Worm (Caenorhabditis elegans) whole organism, late embryonic: ENCODE data around the gene ugt-44.

Experiments
- C38D4.7 ChIP-seq: fragments of 200-800 bp; sonication (Bioruptor generic); optimal IDR thresholded peaks from 2 replicates; lab custom pipeline; 2018; ENCODE audit warnings: mild to moderate bottlenecking, missing genetic modification characterization, moderate library complexity, missing compliant biosample characterization
- F13H6.1 ChIP-seq: sonication (generic microtip); optimal IDR thresholded peaks from 2 replicates; lab custom pipeline; 2016; ENCODE audit warnings: missing genetic modification characterization, missing compliant biosample characterization
- K02D7.2 ChIP-seq: sonication (generic microtip); optimal IDR thresholded peaks from 2 replicates; lab custom pipeline; 2017; ENCODE audit warnings: mild to moderate bottlenecking, missing genetic modification characterization, missing compliant biosample characterization
- T23F11.4 ChIP-seq: fragments of 200-800 bp; sonication (Bioruptor generic); optimal IDR thresholded peaks from 2 replicates; lab custom pipeline; 2018; ENCODE audit warnings: mild to moderate bottlenecking, missing genetic modification characterization, missing compliant biosample characterization
- Y22D7AL.16 ChIP-seq: sonication (generic microtip); optimal IDR thresholded peaks from 2 replicates; lab custom pipeline; 2016; ENCODE audit warnings: missing genetic modification characterization, missing compliant biosample characterization
- ahr-1 ChIP-seq: sonication (generic microtip); optimal IDR thresholded peaks from 2 replicates; lab custom pipeline; 2016; ENCODE audit warnings: missing genetic modification characterization, missing compliant biosample characterization
- ama-1 ChIP-seq: fragments of 150-350 bp; optimal IDR thresholded peaks from 2 replicates; lab custom pipeline; 2014
- ceh-14 ChIP-seq: sonication (generic microtip); optimal IDR thresholded peaks from 2 replicates; lab custom pipeline; 2016; ENCODE audit warnings: missing genotype, missing genetic modification characterization, missing compliant biosample characterization
- ceh-19 ChIP-seq: fragments of 200-800 bp; sonication (Bioruptor generic); optimal IDR thresholded peaks from 2 replicates; lab custom pipeline; 2018; ENCODE audit warnings: mild to moderate bottlenecking, missing genetic modification characterization, missing compliant biosample characterization
- ceh-2 ChIP-seq: sonication (generic microtip); optimal IDR thresholded peaks from 2 replicates; lab custom pipeline; 2016; ENCODE audit warnings: missing genotype, missing genetic modification characterization, missing compliant biosample characterization
- ceh-22 ChIP-seq: sonication (generic microtip); optimal IDR thresholded peaks from 2 replicates; lab custom pipeline; 2017; ENCODE audit warnings: missing biosample characterization, missing genetic modification characterization
- ceh-24 ChIP-seq: sonication (generic microtip); optimal IDR thresholded peaks from 2 replicates; lab custom pipeline; 2016; ENCODE audit warnings: mild to moderate bottlenecking, missing genetic modification characterization, missing compliant biosample characterization
- ceh-30 ChIP-seq: fragments of 150-350 bp; optimal IDR thresholded peaks from 2 replicates; lab custom pipeline; 2014; ENCODE audit warnings: missing biosample characterization, missing genetic modification characterization
- ceh-31 ChIP-seq: sonication (generic microtip); optimal IDR thresholded peaks from 2 replicates; lab custom pipeline; 2016; ENCODE audit warnings: missing genetic modification characterization, missing compliant biosample characterization
- ceh-45 ChIP-seq: fragments of 200-800 bp; sonication (Bioruptor generic); IDR thresholded peaks from 2 replicates; pipeline ENCODE4 v1.3.6; 2022; ENCODE audit warnings: missing genetic modification reagents, missing genetic modification characterization, missing compliant biosample characterization
- ceh-6 ChIP-seq: fragments of 200-800 bp; sonication (Bioruptor generic); optimal IDR thresholded peaks from 2 replicates; lab custom pipeline; 2018; ENCODE audit warnings: mild to moderate bottlenecking, missing genetic modification characterization, missing compliant biosample characterization
- ceh-9 ChIP-seq: sonication (generic microtip); optimal IDR thresholded peaks from 2 replicates; lab custom pipeline; 2016; ENCODE audit warnings: mild to moderate bottlenecking, missing genetic modification characterization, inconsistent platforms, missing compliant biosample characterization
- che-1 ChIP-seq: sonication (generic microtip); optimal IDR thresholded peaks from 2 replicates; lab custom pipeline; 2016; ENCODE audit warnings: mild to moderate bottlenecking, missing genetic modification characterization, missing compliant biosample characterization
- dmd-4 ChIP-seq: sonication (generic microtip); optimal IDR thresholded peaks from 2 replicates; lab custom pipeline; 2016; ENCODE audit warnings: borderline replicate concordance, missing genetic modification characterization, missing compliant biosample characterization
- dve-1 ChIP-seq: sonication (generic microtip); optimal IDR thresholded peaks from 2 replicates; lab custom pipeline; 2017; ENCODE audit warnings: antibody characterized with exemption, mild to moderate bottlenecking, missing genetic modification characterization, missing compliant biosample characterization
- elt-2 ChIP-seq: sonication (generic microtip); optimal IDR thresholded peaks from 2 replicates; lab custom pipeline; 2016; ENCODE audit warnings: missing genetic modification reagents, missing genetic modification characterization, missing compliant biosample characterization
- eyg-1 ChIP-seq: sonication (generic microtip); optimal IDR thresholded peaks from 2 replicates; lab custom pipeline; 2016; ENCODE audit warnings: missing genotype, missing genetic modification characterization, missing compliant biosample characterization
- gmeb-2 ChIP-seq: sonication (generic microtip); optimal IDR thresholded peaks from 2 replicates; lab custom pipeline; 2016; ENCODE audit warnings: missing genetic modification characterization, inconsistent platforms, missing compliant biosample characterization
- hlh-30 ChIP-seq: sonication (generic microtip); optimal IDR thresholded peaks from 2 replicates; lab custom pipeline; 2017; ENCODE audit warnings: antibody characterized with exemption, missing genetic modification characterization, missing compliant biosample characterization; ENCODE audit not compliant: insufficient read depth
- hlh-6 ChIP-seq: sonication (generic microtip); optimal IDR thresholded peaks from 2 replicates; lab custom pipeline; 2016; ENCODE audit warnings: missing genotype, missing genetic modification characterization, missing compliant biosample characterization
- hlh-8 ChIP-seq: sonication (generic microtip); optimal IDR thresholded peaks from 2 replicates; lab custom pipeline; 2016; ENCODE audit warnings: missing genotype, missing genetic modification characterization, missing compliant biosample characterization
- lim-6 ChIP-seq: sonication (generic microtip); optimal IDR thresholded peaks from 2 replicates; lab custom pipeline; 2016; ENCODE audit warnings: missing genetic modification characterization, missing compliant biosample characterization
- lin-11 ChIP-seq: fragments of 200-800 bp; sonication (Bioruptor generic); optimal IDR thresholded peaks from 2 replicates; lab custom pipeline; 2018; ENCODE audit warnings: mild to moderate bottlenecking, missing genetic modification characterization, missing compliant biosample characterization
- madf-2 ChIP-seq: sonication (generic microtip); optimal IDR thresholded peaks from 2 replicates; lab custom pipeline; 2017; ENCODE audit warnings: missing genetic modification characterization, missing compliant biosample characterization
- nfya-1 ChIP-seq: sonication (generic microtip); optimal IDR thresholded peaks from 2 replicates; lab custom pipeline; 2017; ENCODE audit warnings: missing genetic modification characterization, mild to moderate bottlenecking, missing compliant biosample characterization, antibody characterized with exemption, moderate library complexity
- odd-2 ChIP-seq: sonication (generic microtip); optimal IDR thresholded peaks from 2 replicates; lab custom pipeline; 2017; ENCODE audit warnings: antibody characterized with exemption, mild to moderate bottlenecking, missing genetic modification characterization, missing compliant biosample characterization
- pag-3 ChIP-seq: sonication (generic microtip); optimal IDR thresholded peaks from 2 replicates; lab custom pipeline; 2016; ENCODE audit warnings: missing compliant biosample characterization, missing genetic modification characterization, borderline replicate concordance
- pha-2 ChIP-seq: sonication (generic microtip); optimal IDR thresholded peaks from 2 replicates; lab custom pipeline; 2017; ENCODE audit warnings: mild to moderate bottlenecking, missing genetic modification characterization, missing compliant biosample characterization
- pha-4 ChIP-seq: fragments of 150-350 bp; optimal IDR thresholded peaks from 2 replicates; lab custom pipeline; 2018; ENCODE audit warnings: missing biosample characterization, missing genetic modification reagents, missing genetic modification characterization
- ref-2 ChIP-seq: sonication (generic microtip); optimal IDR thresholded peaks from 2 replicates; lab custom pipeline; 2016; ENCODE audit warnings: missing genetic modification characterization, missing compliant biosample characterization
- rnt-1 ChIP-seq: sonication (generic microtip); optimal IDR thresholded peaks from 2 replicates; lab custom pipeline; 2016; ENCODE audit warnings: missing genetic modification characterization, missing compliant biosample characterization
- syd-9 ChIP-seq: sonication (generic microtip); optimal IDR thresholded peaks from 2 replicates; lab custom pipeline; 2016; ENCODE audit warnings: mild to moderate bottlenecking, missing genetic modification characterization, moderate library complexity, missing compliant biosample characterization
- ttx-3 ChIP-seq: sonication (generic microtip); optimal IDR thresholded peaks from 2 replicates; lab custom pipeline; 2016; ENCODE audit warnings: missing genetic modification reagents, missing genetic modification characterization, missing compliant biosample characterization
- unc-42 ChIP-seq: sonication (generic microtip); optimal IDR thresholded peaks from 2 replicates; lab custom pipeline; 2016; ENCODE audit warnings: missing genotype, missing genetic modification characterization, missing compliant biosample characterization
- unc-55 ChIP-seq: sonication (generic microtip); optimal IDR thresholded peaks from 2 replicates; lab custom pipeline; 2017; ENCODE audit warnings: missing biosample characterization, missing genetic modification reagents, missing genetic modification characterization
- unc-86 ChIP-seq: sonication (generic microtip); optimal IDR thresholded peaks from 2 replicates; lab custom pipeline; 2016; ENCODE audit warnings: missing genetic modification characterization, missing compliant biosample characterization
- ztf-16 ChIP-seq: sonication (generic microtip); optimal IDR thresholded peaks from 2 replicates; lab custom pipeline; 2017; ENCODE audit warnings: missing genetic modification characterization, missing compliant biosample characterization

Gene ugt-44

DNA sequence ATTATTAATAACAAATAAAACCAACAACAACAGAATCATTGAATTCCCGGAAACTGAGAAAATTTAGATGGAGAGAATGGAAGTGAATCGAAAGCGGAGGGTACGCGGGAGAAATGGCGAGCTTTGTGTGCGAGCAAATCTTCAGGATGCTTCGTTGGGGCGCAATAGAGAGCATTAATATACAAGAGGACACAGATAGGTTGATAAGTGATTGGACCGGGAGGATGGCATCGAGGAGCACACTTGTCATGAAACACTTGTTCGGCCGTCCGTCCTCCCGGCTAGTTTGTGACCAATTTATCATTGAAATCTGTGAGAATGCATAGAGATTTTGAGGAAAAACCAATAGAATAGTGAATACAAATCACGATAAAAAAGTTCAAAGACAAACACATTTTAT is 47.3 kb upstream of the ugt-44 start:
- TF ChIP-seq nfya-1 (tag; lab: Kevin White, UChicago), result peak; percentile 9
- TF ChIP-seq rnt-1 (tag; lab: Kevin White, UChicago), result peak; percentile 12
- no peak for TF ChIP-seq ceh-31

DNA sequence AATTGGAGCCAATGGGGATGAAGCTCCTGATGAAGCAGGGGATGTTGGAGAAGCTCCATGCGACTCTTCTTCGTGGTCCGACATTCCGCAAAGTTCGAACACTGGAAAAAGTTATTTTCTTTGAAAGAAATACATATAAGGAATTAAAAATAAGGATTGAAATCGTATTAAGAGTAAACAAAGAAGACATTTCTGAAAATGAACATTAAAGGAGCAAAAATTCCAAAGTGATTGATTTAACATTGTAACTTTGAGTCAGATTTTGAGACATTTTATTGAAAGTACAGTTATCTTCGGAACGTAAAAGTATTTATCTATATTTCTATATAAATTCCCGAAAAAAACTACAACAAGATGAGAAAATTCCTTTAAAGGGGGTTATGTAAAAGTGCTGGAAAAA is 45.0 kb upstream of the ugt-44 start, which contains the start of gene F13B12.1:
TSS of gene F13B12.1 (minus strand) at position 101 of the 400 bp plus-strand sequence.
- TF ChIP-seq gmeb-2 (no peak), hlh-8 (no peak), lin-11 (tag; lab: Kevin White, UChicago) (no peak), odd-2 (no peak), unc-86 (tag; lab: Kevin White, UChicago) (no peak), hlh-30 (no peak), madf-2 (tag; lab: Kevin White, UChicago) (no peak), ceh-9 (tag; lab: Kevin White, UChicago) (no peak), F13H6.1 (tag; lab: Kevin White, UChicago) (no peak)
- TF ChIP-seq, all 69 proteins: peak for 0

DNA sequence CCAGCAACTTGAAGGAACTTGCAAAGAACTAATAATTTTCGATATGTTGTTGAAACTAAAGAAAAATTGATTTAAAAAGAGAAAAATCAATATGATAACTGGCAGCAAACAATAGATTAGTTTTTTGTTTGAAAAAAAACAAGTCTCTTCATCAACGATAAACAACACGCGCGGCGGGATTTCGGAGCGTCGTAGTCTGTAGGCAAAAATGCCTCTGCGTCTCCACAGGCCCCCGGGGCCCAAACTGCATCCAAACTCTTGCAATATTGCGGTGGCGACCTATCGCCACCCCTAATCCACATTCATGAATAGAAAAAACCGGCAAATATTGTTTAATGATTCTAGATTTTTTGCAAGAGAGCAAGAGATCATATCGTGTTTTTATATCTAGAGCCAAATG is 44.4 kb upstream of the ugt-44 start:
- no peak for TF ChIP-seq ceh-14
- no peak for TF ChIP-seq pha-2 (tag; lab: Kevin White, UChicago)
- TF ChIP-seq nfya-1 (tag; lab: Kevin White, UChicago), result peak; percentile 51
- peak; percentile 55 for TF ChIP-seq elt-2 (tag; lab: Kevin White, UChicago)

DNA sequence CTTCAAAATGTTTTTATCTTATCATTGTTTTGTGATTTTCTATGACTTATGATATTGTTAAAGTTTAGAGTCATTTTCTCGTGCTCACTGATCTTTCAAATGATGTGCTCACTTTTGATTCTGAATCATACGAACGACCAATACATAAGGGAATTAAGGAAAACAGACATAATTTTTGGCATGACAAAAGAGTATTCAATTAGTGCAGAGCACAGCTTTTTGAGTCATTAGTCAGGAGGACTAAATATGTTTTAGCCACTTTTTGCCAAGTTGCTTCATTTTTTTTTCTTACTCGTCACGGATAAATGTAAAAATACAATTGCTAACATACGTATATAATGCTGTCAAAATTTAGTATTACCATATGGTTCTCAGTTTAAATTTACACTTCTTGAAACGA is 40.4 kb upstream of the ugt-44 start, which contains the start of gene F13B12.2:
TSS of gene F13B12.2 (minus strand) at position 2 of the 400 bp plus-strand sequence.
- TF ChIP-seq ref-2 (tag; lab: Kevin White, UChicago) (no peak), ttx-3 (no peak), nfya-1 (tag; lab: Kevin White, UChicago) (no peak), ceh-24 (no peak), dmd-4 (no peak), pag-3 (tag; lab: Kevin White, UChicago) (no peak), hlh-6 (tag; lab: Kevin White, UChicago) (no peak), ceh-14 (no peak), lim-6 (tag; lab: Kevin White, UChicago) (no peak), ztf-16 (tag; lab: Kevin White, UChicago) (no peak), dve-1 (tag; lab: Kevin White, UChicago) (no peak), ceh-22 (tag; lab: Kevin White, UChicago) (no peak), unc-42 (no peak), ceh-31 (no peak), ceh-6 (GFP tag; lab: Kevin White, UChicago) (no peak), eyg-1 (tag; lab: Kevin White, UChicago) (no peak), che-1 (no peak)

DNA sequence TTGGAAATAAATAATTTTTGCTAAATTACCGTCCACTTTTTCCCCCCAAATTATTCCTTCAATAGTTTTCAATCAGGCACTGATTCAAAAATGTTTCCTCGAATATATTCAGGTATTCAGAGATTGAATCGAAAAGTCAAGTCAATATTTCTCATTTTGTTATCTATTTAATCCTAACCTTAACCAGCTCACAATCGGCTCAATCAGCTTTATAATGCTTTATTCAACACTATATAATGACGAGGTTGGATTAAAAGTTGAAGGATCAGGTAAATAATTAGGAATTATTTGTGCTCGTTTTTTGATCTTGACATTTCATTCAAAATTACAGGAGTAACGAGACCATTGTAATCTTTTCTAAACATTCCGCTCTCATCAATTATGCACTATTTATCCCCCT is 39.0 kb upstream of the ugt-44 start:
- no peak for TF ChIP-seq C38D4.7 (GFP tag; lab: Kevin White, UChicago)
- TF ChIP-seq, all 69 proteins: peak for 0

DNA sequence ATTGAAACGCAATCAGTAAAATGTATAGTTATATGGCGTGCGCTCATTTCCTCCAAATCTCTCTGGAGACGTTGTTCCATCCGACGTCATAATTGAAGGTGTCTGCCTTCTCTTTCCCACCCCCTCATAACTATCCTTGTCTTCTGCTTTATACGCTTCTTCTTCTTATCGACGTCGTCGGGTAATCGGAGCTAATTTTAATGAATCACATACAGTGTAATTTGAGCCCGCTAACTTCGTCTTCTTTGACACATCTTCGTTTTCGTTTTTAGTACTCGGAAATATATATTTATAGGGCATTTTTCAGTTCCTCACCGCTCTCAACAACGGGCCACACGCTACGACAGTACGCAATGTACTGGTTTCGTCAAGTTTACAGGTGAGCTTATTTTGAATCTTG is 33.1 kb upstream of the ugt-44 start, which contains the start of gene ins-1:
TSS of gene ins-1 (plus strand) at position 301 of the 400 bp plus-strand sequence.
- TF ChIP-seq K02D7.2 (no peak), ceh-30 (no peak), syd-9 (tag; lab: Kevin White, UChicago) (no peak), ahr-1 (tag; lab: Kevin White, UChicago) (no peak), ceh-19 (GFP tag; lab: Kevin White, UChicago) (no peak), T23F11.4 (GFP tag; lab: Kevin White, UChicago) (no peak), ceh-9 (tag; lab: Kevin White, UChicago) (no peak), ama-1 (lab: Kevin White, UChicago) (no peak), pha-4 (tag; lab: Kevin White, UChicago) (no peak), pha-2 (tag; lab: Kevin White, UChicago) (no peak), madf-2 (tag; lab: Kevin White, UChicago) (no peak), ztf-16 (tag; lab: Kevin White, UChicago) (no peak), unc-55 (GFP tag; lab: Kevin White, UChicago) (no peak), ceh-22 (tag; lab: Kevin White, UChicago) (no peak), eyg-1 (tag; lab: Kevin White, UChicago) (no peak), Y22D7AL.16 (tag; lab: Kevin White, UChicago) (no peak), ceh-24 (no peak), ceh-45 (GFP tag; lab: Robert Waterston, UW) (no peak), rnt-1 (tag; lab: Kevin White, UChicago) (no peak), ceh-2 (tag; lab: Kevin White, UChicago) (no peak)
